Worm (Caenorhabditis elegans) whole organism, early embryonic: ENCODE data around the gene tmc-1.

ENCODE experiments used
- ama-1 ChIP-seq: fragments of 150-350 bp; optimal IDR thresholded peaks from 2 replicates; lab custom pipeline; 2014
- hmg-4 ChIP-seq: fragments of 200-800 bp; sonication (Bioruptor generic); optimal IDR thresholded peaks from 2 replicates; lab custom pipeline; 2018; ENCODE audit warnings: mild to moderate bottlenecking, missing genetic modification characterization, missing compliant biosample characterization
- pes-1 ChIP-seq: fragments of 200-800 bp; sonication (Bioruptor generic); IDR thresholded peaks from 2 replicates; pipeline ENCODE4 v1.3.6; 2022; ENCODE audit warnings: missing genetic modification reagents, missing genetic modification characterization, missing compliant biosample characterization

The tmc-1 gene

DNA sequence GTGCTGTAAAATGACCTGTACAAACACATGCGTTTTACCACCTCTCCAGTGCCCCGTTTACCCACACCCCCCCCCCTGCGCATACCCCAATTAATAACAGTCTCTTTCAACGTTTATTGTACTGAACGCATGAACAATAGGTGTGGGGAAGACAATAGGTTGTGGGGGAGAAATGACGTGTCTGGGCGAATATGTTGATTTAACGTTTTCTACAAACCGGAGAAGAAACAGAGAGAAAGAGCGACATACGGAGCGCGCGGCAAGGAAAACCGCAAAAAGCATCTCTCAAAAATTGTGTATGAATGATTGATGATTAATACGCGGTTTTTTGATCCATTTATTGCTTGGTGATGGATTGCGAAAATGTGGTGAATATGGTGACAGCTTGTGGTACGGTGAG is 61.8 kb downstream of the tmc-1 start:
- TF ChIP-seq pes-1: peak; percentile 21; the same call in 1 of the 2 replicates
- TF ChIP-seq hmg-4 (GFP tag; lab: Kevin White, UChicago): peak; percentile 56
- TF ChIP-seq ama-1: no peak
